Fruit fly (Drosophila melanogaster) whole organism, embryonic: ENCODE data around the gene CG15221.

Source experiments
- CG10321 ChIP-seq: fragments of 200-800 bp; sonication (Bioruptor generic); IDR thresholded peaks from 2 replicates; pipeline ENCODE4 v1.3.6; 2022; ENCODE audit warnings: missing biosample characterization, missing genetic modification characterization
- CG11085 ChIP-seq: fragments of 200-800 bp; sonication (Bioruptor generic); IDR thresholded peaks from 2 replicates; pipeline ENCODE4 v1.3.6; 2022; ENCODE audit warnings: missing biosample characterization, missing genetic modification characterization
- CG12155 ChIP-seq: fragments of 200-800 bp; sonication (Bioruptor generic); optimal IDR thresholded peaks from 3 replicates; lab custom pipeline; 2016; ENCODE audit warnings: missing biosample characterization, missing genetic modification characterization
- CG13123 ChIP-seq: fragments of 200-800 bp; sonication (Bioruptor generic); optimal IDR thresholded peaks from 2 replicates; lab custom pipeline; 2016; ENCODE audit warnings: missing biosample characterization, missing genetic modification characterization
- CG15696 ChIP-seq: fragments of 200-800 bp; sonication (Bioruptor generic); optimal IDR thresholded peaks from 2 replicates; lab custom pipeline; 2019; ENCODE audit warnings: missing biosample characterization, mild to moderate bottlenecking, missing genetic modification characterization, moderate library complexity
- CG16779 ChIP-seq: fragments of 200-800 bp; sonication (Bioruptor generic); IDR thresholded peaks from 2 replicates; pipeline ENCODE4 v1.3.6; 2022; ENCODE audit warnings: missing biosample characterization, missing genetic modification characterization
- CG17802 ChIP-seq: fragments of 200-800 bp; sonication (Bioruptor generic); optimal IDR thresholded peaks from 2 replicates; lab custom pipeline; 2018; ENCODE audit warnings: missing biosample characterization, mild to moderate bottlenecking, missing genetic modification characterization, moderate library complexity
- CG18262 ChIP-seq: fragments of 200-800 bp; optimal IDR thresholded peaks from 3 replicates; lab custom pipeline; 2019; ENCODE audit warnings: missing biosample characterization, mild to moderate bottlenecking, missing genetic modification characterization, moderate library complexity
- CG18619 ChIP-seq: fragments of 200-800 bp; sonication (Bioruptor generic); optimal IDR thresholded peaks from 3 replicates; lab custom pipeline; 2017; ENCODE audit warnings: missing biosample characterization, mild to moderate bottlenecking, missing genetic modification characterization
- CG30403 ChIP-seq: fragments of 200-800 bp; sonication (Bioruptor generic); optimal IDR thresholded peaks from 3 replicates; lab custom pipeline; 2016; ENCODE audit warnings: missing biosample characterization, missing genetic modification characterization
- CG30431 ChIP-seq: fragments of 200-800 bp; sonication (Bioruptor generic); optimal IDR thresholded peaks from 2 replicates; lab custom pipeline; 2017; ENCODE audit warnings: missing biosample characterization, missing genetic modification characterization
- CG3163 ChIP-seq: fragments of 200-800 bp; sonication (Bioruptor generic); optimal IDR thresholded peaks from 3 replicates; lab custom pipeline; 2016; ENCODE audit warnings: missing biosample characterization, missing genetic modification characterization
- CG34376 ChIP-seq: fragments of 200-800 bp; sonication (Bioruptor generic); optimal IDR thresholded peaks from 2 replicates; lab custom pipeline; 2018; ENCODE audit warnings: missing biosample characterization, mild to moderate bottlenecking, missing genetic modification characterization
- CG4730 ChIP-seq: fragments of 200-800 bp; sonication (Bioruptor generic); IDR thresholded peaks from 2 replicates; pipeline ENCODE4 v1.3.6; 2022; ENCODE audit warnings: missing biosample characterization, missing genetic modification characterization
- Dref ChIP-seq: fragments of 200-800 bp; sonication (Bioruptor generic); IDR thresholded peaks from 2 replicates; pipeline ENCODE4 v1.3.6; 2022; ENCODE audit warnings: missing biosample characterization, missing genetic modification characterization
- E2f1 ChIP-seq: fragments of 200-800 bp; sonication (Bioruptor generic); IDR thresholded peaks from 2 replicates; pipeline ENCODE4 v1.3.6; 2022; ENCODE audit warnings: missing biosample characterization, missing genetic modification characterization
- Ets97D ChIP-seq: fragments of 200-800 bp; sonication (Bioruptor generic); optimal IDR thresholded peaks from 3 replicates; lab custom pipeline; 2016; ENCODE audit warnings: missing biosample characterization, missing genetic modification characterization
- H2.0 ChIP-seq: fragments of 200-800 bp; sonication (Bioruptor generic); IDR thresholded peaks from 2 replicates; pipeline ENCODE4 v1.3.6; 2022; ENCODE audit warnings: missing biosample characterization, missing genetic modification characterization
- Hr78 ChIP-seq, 2 experiments: fragments of 200-800 bp in 1 of 2; fragments of >200 bp in 1 of 2; sonication (Bioruptor generic) in 1 of 2; optimal IDR thresholded peaks; 2 replicates each; lab custom pipeline; 2017 to 2019; ENCODE audit warnings: missing biosample characterization in 2 of 2, missing genetic modification characterization in 2 of 2, mild to moderate bottlenecking in 1 of 2, moderate library complexity in 1 of 2
- MESR4 ChIP-seq: fragments of 200-800 bp; sonication (Bioruptor generic); optimal IDR thresholded peaks from 2 replicates; lab custom pipeline; 2018; ENCODE audit warnings: missing biosample characterization, mild to moderate bottlenecking, missing genetic modification characterization, moderate library complexity
- Med ChIP-seq: fragments of 200-800 bp; sonication (Bioruptor generic); peaks from one replicate; lab custom pipeline; 2016; ENCODE audit warnings: missing biosample characterization, missing genetic modification characterization, mild to moderate bottlenecking, inconsistent platforms, moderate library complexity
- Meics ChIP-seq: fragments of 200-800 bp; sonication (Bioruptor generic); optimal IDR thresholded peaks from 2 replicates; lab custom pipeline; 2017; ENCODE audit warnings: missing biosample characterization, mild to moderate bottlenecking, missing genetic modification characterization
- Nf-YC ChIP-seq: fragments of 200-800 bp; optimal IDR thresholded peaks from 3 replicates; lab custom pipeline; 2019; ENCODE audit warnings: missing biosample characterization, mild to moderate bottlenecking, missing genetic modification characterization, moderate library complexity
- Poxn ChIP-seq: fragments of 200-800 bp; sonication (Bioruptor generic); IDR thresholded peaks from 2 replicates; pipeline ENCODE4 v1.3.6; 2022; ENCODE audit warnings: missing biosample characterization, missing genetic modification characterization
- TFAM ChIP-seq: fragments of 200-800 bp; sonication (Bioruptor generic); optimal IDR thresholded peaks from 2 replicates; lab custom pipeline; 2017; ENCODE audit warnings: missing biosample characterization, missing genetic modification characterization, inconsistent platforms
- ac ChIP-seq: fragments of 200-800 bp; sonication (Bioruptor generic); optimal IDR thresholded peaks from 3 replicates; lab custom pipeline; 2017; ENCODE audit warnings: missing biosample characterization, mild to moderate bottlenecking, missing genetic modification characterization
- bowl ChIP-seq: fragments of 200-800 bp; sonication (Bioruptor generic); IDR thresholded peaks from 2 replicates; pipeline ENCODE4 v1.3.6; 2022; ENCODE audit warnings: missing biosample characterization, missing genetic modification characterization
- bsh ChIP-seq, 2 experiments: fragments of 200-800 bp; sonication (Bioruptor generic); optimal IDR thresholded peaks; 2 replicates each; lab custom pipeline; 2017 to 2018; ENCODE audit warnings: mild to moderate bottlenecking in 2 of 2, missing biosample characterization in 2 of 2, missing genetic modification characterization in 2 of 2, moderate library complexity in 1 of 2
- caup ChIP-seq: fragments of 200-800 bp; sonication (Bioruptor generic); optimal IDR thresholded peaks from 3 replicates; lab custom pipeline; 2017; ENCODE audit warnings: missing biosample characterization, mild to moderate bottlenecking, missing genetic modification characterization, moderate library complexity; ENCODE audit not compliant: severe bottlenecking
- chif ChIP-seq, 2 experiments: fragments of 200-800 bp; sonication (Bioruptor generic); optimal IDR thresholded peaks; 3 replicates each; lab custom pipeline; 2016; ENCODE audit warnings: missing biosample characterization in 2 of 2, missing genetic modification characterization in 2 of 2
- chn ChIP-seq: fragments of 200-800 bp; sonication (Bioruptor generic); optimal IDR thresholded peaks from 2 replicates; lab custom pipeline; 2016; ENCODE audit warnings: missing biosample characterization, missing genetic modification characterization
- eyg ChIP-seq: fragments of 200-800 bp; sonication (Bioruptor generic); optimal IDR thresholded peaks from 3 replicates; lab custom pipeline; 2016; ENCODE audit warnings: missing biosample characterization, missing genetic modification characterization
- gsb-n ChIP-seq: fragments of 200-800 bp; sonication (Bioruptor generic); optimal IDR thresholded peaks from 3 replicates; lab custom pipeline; 2018; ENCODE audit warnings: missing biosample characterization, mild to moderate bottlenecking, missing genetic modification characterization
- insv ChIP-seq, 2 experiments: fragments of 200-800 bp; sonication (Bioruptor generic); optimal IDR thresholded peaks; 3 replicates each; lab custom pipeline; 2016 to 2018; ENCODE audit warnings: missing biosample characterization in 2 of 2, missing genetic modification characterization in 2 of 2
- inv ChIP-seq: fragments of 200-800 bp; sonication (Bioruptor generic); IDR thresholded peaks from 2 replicates; pipeline ENCODE4 v1.3.6; 2022; ENCODE audit warnings: missing biosample characterization, missing genetic modification characterization; ENCODE audit not compliant: partially characterized antibody
- jumu ChIP-seq: fragments of 200-800 bp; sonication (Bioruptor generic); optimal IDR thresholded peaks from 3 replicates; lab custom pipeline; 2016; ENCODE audit warnings: missing biosample characterization, missing genetic modification characterization
- knrl ChIP-seq: fragments of 200-800 bp; sonication (Bioruptor generic); IDR thresholded peaks from 3 replicates; pipeline ENCODE4 v1.3.6; 2022; ENCODE audit warnings: missing biosample characterization, missing genetic modification characterization; ENCODE audit not compliant: partially characterized antibody
- luna ChIP-seq: fragments of 200-800 bp; sonication (Bioruptor generic); optimal IDR thresholded peaks from 2 replicates; lab custom pipeline; 2016; ENCODE audit warnings: missing biosample characterization, missing genetic modification characterization
- mld ChIP-seq: fragments of 200-800 bp; sonication (Bioruptor generic); IDR thresholded peaks from 3 replicates; pipeline ENCODE4 v1.3.6; 2022; ENCODE audit warnings: missing biosample characterization, missing genetic modification characterization; ENCODE audit not compliant: partially characterized antibody
- nerfin-1 ChIP-seq: fragments of 200-800 bp; sonication (Bioruptor generic); optimal IDR thresholded peaks from 3 replicates; lab custom pipeline; 2019; ENCODE audit warnings: missing biosample characterization, mild to moderate bottlenecking, missing genetic modification characterization, moderate library complexity
- oc ChIP-seq: fragments of 200-800 bp; sonication (Bioruptor generic); optimal IDR thresholded peaks from 2 replicates; lab custom pipeline; 2018; ENCODE audit warnings: missing biosample characterization, mild to moderate bottlenecking, missing genetic modification characterization, moderate library complexity
- onecut ChIP-seq: fragments of 200-800 bp; sonication (Bioruptor generic); IDR thresholded peaks from 2 replicates; pipeline ENCODE4 v1.3.6; 2022; ENCODE audit warnings: missing biosample characterization, missing genetic modification characterization
- sd ChIP-seq: fragments of 200-800 bp; sonication (Bioruptor generic); optimal IDR thresholded peaks from 3 replicates; lab custom pipeline; 2018; ENCODE audit warnings: missing biosample characterization, mild to moderate bottlenecking, missing genetic modification characterization, moderate library complexity
- sens ChIP-seq: fragments of 200-800 bp; sonication (Bioruptor generic); peaks from one replicate; lab custom pipeline; 2016; ENCODE audit warnings: missing biosample characterization, missing genetic modification characterization
- sisA ChIP-seq: fragments of 200-800 bp; sonication (Bioruptor generic); IDR thresholded peaks from 2 replicates; pipeline ENCODE4 v1.3.6; 2022; ENCODE audit warnings: missing biosample characterization, missing genetic modification characterization
- sna ChIP-seq: fragments of 200-800 bp; sonication (Bioruptor generic); IDR thresholded peaks from 2 replicates; pipeline ENCODE4 v1.3.6; 2022; ENCODE audit warnings: missing biosample characterization, missing genetic modification characterization; ENCODE audit not compliant: partially characterized antibody
- vfl ChIP-seq: fragments of 200-800 bp; sonication (Bioruptor generic); optimal IDR thresholded peaks from 2 replicates; lab custom pipeline; 2016; ENCODE audit warnings: missing biosample characterization, missing genetic modification characterization

Gene CG15221

DNA sequence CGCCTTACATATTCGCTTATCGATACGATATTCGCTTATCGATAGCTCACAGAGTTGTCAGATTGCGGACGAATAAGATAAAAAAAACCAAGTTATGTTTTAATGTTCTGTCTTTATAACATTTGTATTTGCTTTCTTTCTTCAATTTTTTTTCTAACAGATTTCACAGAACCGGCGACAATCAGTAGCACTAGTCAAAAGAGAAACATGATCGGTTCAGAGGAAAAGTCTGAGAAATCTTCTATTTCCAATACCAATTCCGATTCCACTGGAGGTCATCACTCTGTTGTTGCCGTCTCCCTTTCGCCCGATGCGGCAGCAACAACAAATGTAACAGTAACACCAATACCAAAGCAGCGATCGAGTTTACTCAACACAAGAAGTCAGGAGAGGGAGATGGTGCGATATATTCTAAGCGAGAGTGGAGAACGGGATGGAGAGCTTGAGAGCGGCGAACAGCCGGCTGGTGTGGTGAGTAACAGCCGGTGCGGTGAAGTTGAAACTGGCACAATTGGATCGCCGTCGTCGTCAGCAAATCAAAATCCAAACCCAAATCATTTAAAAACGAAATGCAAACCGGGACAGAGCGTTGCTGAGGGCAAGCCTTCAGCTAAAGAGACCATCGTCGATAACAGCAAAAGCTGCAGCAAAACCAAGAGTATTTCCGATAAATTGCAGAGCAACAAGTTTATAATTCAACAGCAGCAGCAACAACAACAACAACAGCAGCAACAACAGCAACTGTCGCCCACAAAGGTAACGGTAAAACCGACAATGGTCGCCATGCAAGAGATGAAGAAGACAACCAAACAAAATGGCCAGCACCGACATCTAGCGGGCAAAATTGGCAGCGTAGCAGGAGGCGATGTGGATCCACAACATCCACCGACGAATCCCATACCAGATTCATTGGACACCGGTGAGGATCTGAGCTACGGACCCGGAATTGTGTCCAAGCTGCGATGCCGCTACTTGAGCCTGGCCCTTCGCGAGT is 42.2 kb upstream of the CG15221 start (continued):
- TF ChIP-seq mld (GFP tag; lab: Robert Waterston, UW) (no peak), CG16779 (GFP tag; lab: Robert Waterston, UW) (no peak), oc (tag; lab: Kevin White, UChicago) (no peak), sna (GFP tag; lab: Robert Waterston, UW) (0 out of 2 replicates have a peak, but pooled peaks have one; percentile 12), CG34376 (GFP tag; lab: Kevin White, UChicago) (peak; percentile 87), E2f1 (GFP tag; lab: Robert Waterston, UW) (0 out of 2 replicates have a peak, but pooled peaks have one; percentile 33), CG12155 (GFP tag; lab: Kevin White, UChicago) (peak; percentile 61), H2.0 (GFP tag; lab: Robert Waterston, UW) (no peak), ac (GFP tag; lab: Kevin White, UChicago) (no peak), CG30431 (peak; percentile 6), gsb-n (tag; lab: Kevin White, UChicago) (no peak), sd (tag; lab: Kevin White, UChicago) (peak; percentile 60), insv (GFP tag; optimal IDR thresholded peaks at IDR 0.05; lab: Kevin White, UChicago) (peak in 1 of 2 experiments; percentile 31), chif (GFP tag; optimal IDR thresholded peaks at IDR 0.05; lab: Kevin White, UChicago) (peak; percentile 41 to 56), bsh (GFP tag; optimal IDR thresholded peaks at IDR 0.05; lab: Kevin White, UChicago) (peak; percentile 52 to 62), chn (GFP tag; lab: Kevin White, UChicago) (peak; percentile 53), sens (GFP tag; lab: Kevin White, UChicago) (peak; percentile 94), Meics (peak; percentile 65), inv (GFP tag; lab: Robert Waterston, UW) (peak; percentile 53; the same call in 1 of the 2 replicates), CG18262 (tag; lab: Kevin White, UChicago) (peak; percentile 61), luna (GFP tag; lab: Kevin White, UChicago) (no peak), knrl (GFP tag; lab: Robert Waterston, UW) (peak; percentile 59), CG3163 (GFP tag; lab: Kevin White, UChicago) (peak; percentile 26), CG4730 (GFP tag; lab: Robert Waterston, UW) (no peak), onecut (GFP tag; lab: Robert Waterston, UW) (peak; percentile 9; the same call in 1 of the 2 replicates), Nf-YC (tag; lab: Kevin White, UChicago) (peak; percentile 80), Hr78 (GFP tag; optimal IDR thresholded peaks at IDR 0.05; lab: Kevin White, UChicago) (peak in 1 of 2 experiments; percentile 99), MESR4 (GFP tag; lab: Kevin White, UChicago) (peak; percentile 34), CG18619 (GFP tag; lab: Kevin White, UChicago) (peak; percentile 41), CG15696 (tag; lab: Kevin White, UChicago) (peak; percentile 56), CG30403 (peak; percentile 76), Poxn (no peak), Med (peak; percentile 93), nerfin-1 (peak; percentile 30), CG10321 (GFP tag; lab: Robert Waterston, UW) (peak; percentile 85), TFAM (no peak), jumu (GFP tag; lab: Kevin White, UChicago) (peak; percentile 63), CG17802 (tag; lab: Kevin White, UChicago) (no peak), sisA (peak; percentile 36; the same call in 1 of the 2 replicates), bowl (GFP tag; lab: Robert Waterston, UW) (no peak), CG13123 (GFP tag; lab: Kevin White, UChicago) (peak; percentile 32), Ets97D (GFP tag; lab: Kevin White, UChicago) (peak; percentile 57), eyg (peak; percentile 44), vfl (peak; percentile 44), caup (GFP tag; lab: Kevin White, UChicago) (peak; percentile 57), CG11085 (no peak), Dref (GFP tag; lab: Robert Waterston, UW) (peak; percentile 69)
